Worm (Caenorhabditis elegans) whole organism, L4 larva: Measurements from ENCODE around the gene sre-13.

Source experiments
- D1046.2 ChIP-seq: fragments of 200-800 bp; sonication (Bioruptor generic); IDR thresholded peaks from 2 replicates; pipeline ENCODE4 v1.3.6; 2022; ENCODE audit warnings: missing genetic modification characterization, missing compliant biosample characterization
- F10B5.3 ChIP-seq: sonication (generic microtip); optimal IDR thresholded peaks from 2 replicates; lab custom pipeline; 2016; ENCODE audit warnings: mild to moderate bottlenecking, missing genetic modification characterization, missing compliant biosample characterization
- F26F4.8 ChIP-seq: fragments of 200-800 bp; sonication (Bioruptor generic); conservative IDR thresholded peaks from 2 replicates; pipeline ENCODE4 v1.3.6; 2022; ENCODE audit warnings: missing genetic modification characterization, missing compliant biosample characterization
- T26A8.4 ChIP-seq: fragments of 200-800 bp; sonication (Bioruptor generic); IDR thresholded peaks from 2 replicates; pipeline ENCODE4 v1.3.6; 2022; ENCODE audit warnings: missing genetic modification characterization, missing compliant biosample characterization
- Y105C5A.15 ChIP-seq: fragments of 200-800 bp; sonication (Bioruptor generic); IDR thresholded peaks from 2 replicates; pipeline ENCODE4 v1.3.6; 2022; ENCODE audit warnings: missing genetic modification characterization, missing compliant biosample characterization
- Y48G9A.11 ChIP-seq: fragments of 200-800 bp; sonication (Bioruptor generic); IDR thresholded peaks from 2 replicates; pipeline ENCODE4 v1.3.6; 2022; ENCODE audit warnings: missing genetic modification reagents, missing genetic modification characterization, missing compliant biosample characterization
- Y5F2A.4 ChIP-seq: fragments of 200-800 bp; sonication (Bioruptor generic); optimal IDR thresholded peaks from 2 replicates; lab custom pipeline; 2018; ENCODE audit warnings: mild to moderate bottlenecking, missing genetic modification characterization, missing compliant biosample characterization
- aly-2 ChIP-seq: sonication (generic microtip); optimal IDR thresholded peaks from 2 replicates; lab custom pipeline; 2018; ENCODE audit warnings: missing biosample characterization, missing genetic modification characterization
- arid-1 ChIP-seq: fragments of 200-800 bp; sonication (Bioruptor generic); conservative IDR thresholded peaks from 2 replicates; pipeline ENCODE4 v1.3.6; 2022; ENCODE audit warnings: missing genetic modification reagents, missing genetic modification characterization, missing compliant biosample characterization
- ceh-62 ChIP-seq: sonication (generic microtip); optimal IDR thresholded peaks from 2 replicates; lab custom pipeline; 2017; ENCODE audit warnings: missing biosample characterization, missing genetic modification characterization
- ctbp-1 ChIP-seq: fragments of 200-800 bp; sonication (Bioruptor generic); IDR thresholded peaks from 2 replicates; pipeline ENCODE4 v1.3.6; 2022; ENCODE audit warnings: missing genetic modification reagents, missing genetic modification characterization, missing compliant biosample characterization
- daf-19 ChIP-seq: fragments of 200-800 bp; sonication (Bioruptor generic); conservative IDR thresholded peaks from 2 replicates; pipeline ENCODE4 v1.3.6; 2022; ENCODE audit warnings: missing genetic modification characterization, missing compliant biosample characterization
- daf-8 ChIP-seq: fragments of 200-800 bp; sonication (Bioruptor generic); IDR thresholded peaks from 2 replicates; pipeline ENCODE4 v1.3.6; 2022; ENCODE audit warnings: missing genetic modification characterization, missing compliant biosample characterization
- dmd-8 ChIP-seq: fragments of 200-800 bp; sonication (Bioruptor generic); IDR thresholded peaks from 2 replicates; pipeline ENCODE4 v1.3.6; 2022; ENCODE audit warnings: missing genetic modification characterization, missing compliant biosample characterization
- dpl-1 ChIP-seq: fragments of 150-350 bp; optimal IDR thresholded peaks from 2 replicates; lab custom pipeline; 2014; ENCODE audit warnings: missing biosample characterization, missing genetic modification reagents, missing genetic modification characterization
- dve-1 ChIP-seq: sonication (generic microtip); optimal IDR thresholded peaks from 2 replicates; lab custom pipeline; 2017; ENCODE audit warnings: antibody characterized with exemption, mild to moderate bottlenecking, missing genetic modification characterization, missing compliant biosample characterization; ENCODE audit not compliant: insufficient read depth
- egl-27 ChIP-seq: sonication (generic microtip); optimal IDR thresholded peaks from 3 replicates; lab custom pipeline; 2017; ENCODE audit warnings: missing biosample characterization, missing genetic modification reagents, missing genetic modification characterization
- fkh-10 ChIP-seq: fragments of 150-350 bp; optimal IDR thresholded peaks from 2 replicates; lab custom pipeline; 2014; ENCODE audit warnings: missing biosample characterization, missing genetic modification reagents, missing genetic modification characterization
- fos-1 ChIP-seq: fragments of 150-350 bp; optimal IDR thresholded peaks from 2 replicates; lab custom pipeline; 2014; ENCODE audit warnings: missing biosample characterization, missing genetic modification characterization
- gei-8 ChIP-seq: fragments of 200-800 bp; sonication (Bioruptor generic); optimal IDR thresholded peaks from 2 replicates; lab custom pipeline; 2018; ENCODE audit warnings: mild to moderate bottlenecking, missing genetic modification characterization, missing compliant biosample characterization
- hlh-11 ChIP-seq: fragments of 200-800 bp; sonication (Bioruptor generic); optimal IDR thresholded peaks from 2 replicates; lab custom pipeline; 2018; ENCODE audit warnings: mild to moderate bottlenecking, missing genetic modification characterization, missing compliant biosample characterization
- hlh-30 ChIP-seq: sonication (generic microtip); optimal IDR thresholded peaks from 2 replicates; lab custom pipeline; 2017; ENCODE audit warnings: antibody characterized with exemption, mild to moderate bottlenecking, missing genetic modification characterization, missing compliant biosample characterization; ENCODE audit not compliant: insufficient read depth
- hmg-1.1 ChIP-seq: fragments of 200-800 bp; sonication (Bioruptor generic); IDR thresholded peaks from 2 replicates; pipeline ENCODE4 v1.3.6; 2022; ENCODE audit warnings: missing genetic modification reagents, missing genetic modification characterization, missing compliant biosample characterization
- jun-1 ChIP-seq: fragments of 150-350 bp; optimal IDR thresholded peaks from 2 replicates; lab custom pipeline; 2014; ENCODE audit warnings: missing biosample characterization, missing genetic modification reagents, missing genetic modification characterization
- lim-7 ChIP-seq: fragments of 200-800 bp; sonication (Bioruptor generic); IDR thresholded peaks from 2 replicates; pipeline ENCODE4 v1.3.6; 2022; ENCODE audit warnings: missing genetic modification characterization, missing compliant biosample characterization
- lin-13 ChIP-seq: fragments of 150-350 bp; optimal IDR thresholded peaks from 2 replicates; lab custom pipeline; 2014; ENCODE audit warnings: missing biosample characterization, missing genetic modification reagents, missing genetic modification characterization
- lin-15B ChIP-seq: fragments of 150-350 bp; sonication (generic microtip); optimal IDR thresholded peaks from 3 replicates; lab custom pipeline; 2014; ENCODE audit warnings: missing biosample characterization, missing genetic modification characterization
- lin-29 ChIP-seq: fragments of 200-800 bp; sonication (Bioruptor generic); IDR thresholded peaks from 2 replicates; pipeline ENCODE4 v1.3.6; 2022; ENCODE audit warnings: missing genetic modification reagents, missing genetic modification characterization, missing compliant biosample characterization
- lin-38 ChIP-seq: fragments of 200-800 bp; sonication (Bioruptor generic); IDR thresholded peaks from 2 replicates; pipeline ENCODE4 v1.3.6; 2022; ENCODE audit warnings: missing genetic modification reagents, missing genetic modification characterization, missing compliant biosample characterization
- lin-39 ChIP-seq: fragments of 150-350 bp; optimal IDR thresholded peaks from 2 replicates; lab custom pipeline; 2014; ENCODE audit warnings: missing biosample characterization, missing genetic modification reagents, missing genetic modification characterization
- madf-5 ChIP-seq, 2 experiments: fragments of 200-800 bp; sonication (Bioruptor generic); IDR thresholded peaks; 2 replicates each; pipeline ENCODE4 v1.3.6; 2022; ENCODE audit warnings: missing compliant biosample characterization in 2 of 2, missing genetic modification characterization in 2 of 2
- mdl-1 ChIP-seq, 2 experiments: fragments of 150-350 bp in 1 of 2; sonication (generic microtip) in 1 of 2; optimal IDR thresholded peaks; 2 replicates each; lab custom pipeline; 2014 to 2017; ENCODE audit warnings: missing biosample characterization in 2 of 2, missing genetic modification characterization in 2 of 2
- mdt-29 ChIP-seq: fragments of 200-800 bp; sonication (Bioruptor generic); IDR thresholded peaks from 2 replicates; pipeline ENCODE4 v1.3.6; 2022; ENCODE audit warnings: missing genetic modification reagents, missing genetic modification characterization, missing compliant biosample characterization
- mes-2 ChIP-seq: sonication (generic microtip); optimal IDR thresholded peaks from 2 replicates; lab custom pipeline; 2016; ENCODE audit warnings: missing genotype, mild to moderate bottlenecking, missing genetic modification characterization, missing compliant biosample characterization; ENCODE audit not compliant: poor library complexity, severe bottlenecking
- mxl-2 ChIP-seq: fragments of 200-800 bp; sonication (Bioruptor generic); conservative IDR thresholded peaks from 2 replicates; pipeline ENCODE4 v1.3.6; 2022; ENCODE audit warnings: missing genetic modification reagents, missing genetic modification characterization, missing compliant biosample characterization
- nhr-237 ChIP-seq: sonication (generic microtip); optimal IDR thresholded peaks from 2 replicates; lab custom pipeline; 2017; ENCODE audit warnings: missing biosample characterization, missing genetic modification characterization
- nhr-25 ChIP-seq: sonication (generic microtip); optimal IDR thresholded peaks from 2 replicates; lab custom pipeline; 2017; ENCODE audit warnings: missing genetic modification characterization, mild to moderate bottlenecking, missing compliant biosample characterization, antibody characterized with exemption, moderate library complexity, borderline replicate concordance; ENCODE audit not compliant: insufficient read depth
- nhr-42 ChIP-seq: fragments of 200-800 bp; sonication (Bioruptor generic); IDR thresholded peaks from 2 replicates; pipeline ENCODE4 v1.3.6; 2022; ENCODE audit warnings: missing genetic modification characterization, missing compliant biosample characterization
- nhr-48 ChIP-seq: sonication (generic microtip); optimal IDR thresholded peaks from 2 replicates; lab custom pipeline; 2016; ENCODE audit warnings: mild to moderate bottlenecking, missing genetic modification characterization, missing compliant biosample characterization
- nhr-6 ChIP-seq: fragments of 150-350 bp; optimal IDR thresholded peaks from 2 replicates; lab custom pipeline; 2014; ENCODE audit warnings: missing biosample characterization, missing genetic modification characterization
- pha-4 ChIP-seq, 2 experiments: fragments of 150-350 bp in 1 of 2; fragments of 200-800 bp in 1 of 2; sonication (Bioruptor generic) in 1 of 2; IDR thresholded peaks in 1 of 2; optimal IDR thresholded peaks in 1 of 2; 2 replicates each; pipeline versions ENCODE4 v1.3.6 to Lab custom; 2014 to 2022; ENCODE audit warnings: missing genetic modification characterization in 2 of 2, missing genetic modification reagents in 2 of 2, missing biosample characterization in 1 of 2, missing compliant biosample characterization in 1 of 2
- php-3 ChIP-seq: fragments of 200-800 bp; sonication (Bioruptor generic); IDR thresholded peaks from 2 replicates; pipeline ENCODE4 v1.3.6; 2022; ENCODE audit warnings: missing genetic modification reagents, missing genetic modification characterization, missing compliant biosample characterization
- pqm-1 ChIP-seq: sonication (generic microtip); optimal IDR thresholded peaks from 2 replicates; lab custom pipeline; 2017; ENCODE audit warnings: missing biosample characterization, missing genetic modification characterization
- saeg-2 ChIP-seq: fragments of 200-800 bp; sonication (Bioruptor generic); IDR thresholded peaks from 2 replicates; pipeline ENCODE4 v1.3.6; 2022; ENCODE audit warnings: missing genetic modification reagents, missing genetic modification characterization, missing compliant biosample characterization
- set-16 ChIP-seq: fragments of 200-800 bp; sonication (Bioruptor generic); IDR thresholded peaks from 2 replicates; pipeline ENCODE4 v1.3.6; 2022; ENCODE audit warnings: missing genetic modification reagents, missing genetic modification characterization, missing compliant biosample characterization
- spr-3 ChIP-seq: fragments of 200-800 bp; sonication (Bioruptor generic); optimal IDR thresholded peaks from 2 replicates; lab custom pipeline; 2018; ENCODE audit warnings: mild to moderate bottlenecking, missing genetic modification characterization, missing compliant biosample characterization
- unc-130 ChIP-seq: sonication (generic microtip); optimal IDR thresholded peaks from 2 replicates; lab custom pipeline; 2016; ENCODE audit warnings: missing genetic modification reagents, missing genetic modification characterization, missing compliant biosample characterization
- unc-39 ChIP-seq: sonication (generic microtip); optimal IDR thresholded peaks from 2 replicates; lab custom pipeline; 2017; ENCODE audit warnings: missing biosample characterization, missing genetic modification characterization
- zfp-2 ChIP-seq: sonication (generic microtip); optimal IDR thresholded peaks from 2 replicates; lab custom pipeline; 2016; ENCODE audit warnings: mild to moderate bottlenecking, missing genetic modification characterization, missing compliant biosample characterization
- zfp-3 ChIP-seq: fragments of 200-800 bp; sonication (Bioruptor generic); conservative IDR thresholded peaks from 2 replicates; pipeline ENCODE4 v1.3.6; 2022; ENCODE audit warnings: missing genetic modification reagents, missing genetic modification characterization, missing compliant biosample characterization

The sre-13 gene

DNA sequence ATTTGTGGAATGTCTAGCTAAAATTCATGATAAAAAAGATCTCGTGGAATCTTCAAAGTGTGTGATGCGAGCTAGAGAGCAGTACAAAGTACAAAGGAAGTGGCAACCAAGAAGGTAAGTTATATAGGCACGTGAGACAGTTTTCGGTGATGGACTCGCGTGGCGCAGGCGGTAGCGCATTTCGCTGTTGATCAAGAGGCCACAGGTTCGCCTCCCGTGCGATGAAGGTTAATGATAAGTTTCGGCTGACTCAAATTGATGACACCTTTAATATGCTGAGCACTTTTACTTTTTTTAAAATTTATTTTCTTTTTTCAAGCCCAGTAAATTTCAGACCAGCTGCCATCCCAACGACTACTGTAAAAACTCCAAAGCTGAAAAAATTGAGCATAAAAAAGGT lies 19.7 kb downstream of the sre-13 start (continued):
- TF ChIP-seq dmd-8 (GFP tag; lab: Robert Waterston, UW) (peak; percentile 93), gei-8 (GFP tag; lab: Kevin White, UChicago) (peak; percentile 32), set-16 (GFP tag; lab: Robert Waterston, UW) (peak; percentile 20; the same call in 1 of the 2 replicates), lin-38 (peak; percentile 77; the same call in 1 of the 2 replicates), F10B5.3 (tag; lab: Kevin White, UChicago) (no peak), lim-7 (GFP tag; lab: Robert Waterston, UW) (peak; percentile 96), hlh-30 (tag; lab: Kevin White, UChicago) (peak; percentile 48), arid-1 (GFP tag; lab: Robert Waterston, UW) (peak; percentile 90), nhr-42 (peak; percentile 81), nhr-25 (tag; lab: Kevin White, UChicago) (no peak), aly-2 (tag; lab: Kevin White, UChicago) (no peak), madf-5 (GFP tag; IDR thresholded peaks at IDR 0.05; lab: Robert Waterston, UW) (peak; percentile 74 to 93; a peak in 3 of 4 replicates), zfp-2 (tag; lab: Kevin White, UChicago) (no peak), fos-1 (tag; lab: Kevin White, UChicago) (no peak), ceh-62 (tag; lab: Kevin White, UChicago) (no peak), ctbp-1 (GFP tag; lab: Robert Waterston, UW) (peak; percentile 73), unc-39 (no peak), Y48G9A.11 (GFP tag; lab: Robert Waterston, UW) (peak; percentile 46; the same call in 1 of the 2 replicates), saeg-2 (GFP tag; lab: Robert Waterston, UW) (peak; percentile 86), spr-3 (GFP tag; lab: Kevin White, UChicago) (peak; percentile 63), nhr-6 (tag; lab: Kevin White, UChicago) (no peak), hlh-11 (tag; lab: Kevin White, UChicago) (peak; percentile 18), F26F4.8 (GFP tag; lab: Robert Waterston, UW) (peak; percentile 82), T26A8.4 (GFP tag; lab: Robert Waterston, UW) (peak; percentile 71), fkh-10 (GFP tag; lab: Kevin White, UChicago) (no peak), nhr-48 (tag; lab: Kevin White, UChicago) (peak; percentile 48), mes-2 (tag; lab: Kevin White, UChicago) (peak; percentile 78), pha-4 (GFP tag; IDR thresholded peaks at IDR 0.05; lab: Robert Waterston, UW) (peak; percentile 82), pha-4 (tag; optimal IDR thresholded peaks at IDR 0.05; lab: Kevin White, UChicago) (no peak), hmg-1.1 (peak; percentile 58; the same call in 1 of the 2 replicates), php-3 (GFP tag; lab: Robert Waterston, UW) (no peak; the same call in 1 of the 2 replicates), D1046.2 (GFP tag; lab: Robert Waterston, UW) (peak; percentile 86), mdt-29 (GFP tag; lab: Robert Waterston, UW) (0 out of 2 replicates have a peak, but pooled peaks have one; percentile 54), dpl-1 (no peak), lin-39 (tag; lab: Kevin White, UChicago) (no peak), mxl-2 (no peak), dve-1 (tag; lab: Kevin White, UChicago) (peak; percentile 28), jun-1 (tag; lab: Kevin White, UChicago) (no peak), lin-15B (no peak), daf-19 (GFP tag; lab: Robert Waterston, UW) (peak; percentile 76; the same call in 1 of the 2 replicates), daf-8 (GFP tag; lab: Robert Waterston, UW) (no peak), mdl-1 (tag; optimal IDR thresholded peaks at IDR 0.05; lab: Kevin White, UChicago) (no peak), lin-29 (GFP tag; lab: Robert Waterston, UW) (no peak), zfp-3 (GFP tag; lab: Robert Waterston, UW) (peak; percentile 71; the same call in 1 of the 2 replicates), Y105C5A.15 (GFP tag; lab: Robert Waterston, UW) (peak; percentile 81; the same call in 1 of the 2 replicates), egl-27 (tag; lab: Kevin White, UChicago) (no peak), lin-13 (no peak), nhr-237 (tag; lab: Kevin White, UChicago) (no peak), Y5F2A.4 (GFP tag; lab: Kevin White, UChicago) (peak; percentile 60), unc-130 (GFP tag; lab: Kevin White, UChicago) (peak; percentile 39), pqm-1 (no peak)
